Fruit fly (Drosophila melanogaster): ENCODE data around the gene GATAe.
A peak's percentile ranks its signal among the peaks of the same experiment; 100 is the strongest.

GATAe gene

DNA sequence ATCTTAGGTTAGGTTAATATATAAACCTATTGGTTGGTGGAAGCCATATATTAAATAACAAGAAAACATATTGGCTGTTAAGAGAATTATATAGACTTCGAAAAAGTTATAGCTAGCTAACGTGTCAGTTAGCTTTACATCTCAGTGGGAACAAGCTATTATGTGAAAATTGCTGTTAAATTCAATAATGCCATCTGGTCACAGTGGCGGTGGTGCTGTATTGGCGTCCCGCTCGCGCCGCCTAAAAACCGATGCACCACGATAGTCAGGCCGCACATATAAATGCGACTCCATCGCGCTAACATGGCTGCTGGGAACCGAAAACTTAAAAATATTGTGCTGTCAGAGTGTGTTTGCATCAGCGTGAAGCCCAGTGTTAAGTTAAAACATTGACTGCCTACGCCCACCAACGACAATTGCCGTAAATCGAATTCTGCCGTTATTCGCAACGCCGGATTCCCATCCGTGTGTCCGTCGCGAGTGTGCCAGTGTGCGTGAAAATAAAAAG lies 35.9 kb upstream of the GATAe start, which contains the start of gene Hel89B (continued):
- TF ChIP-seq HHEX (GFP tag; optimal IDR thresholded peaks at IDR 0.05) (peak; percentile 9), slou (GFP tag; optimal IDR thresholded peaks at IDR 0.05) (peak; percentile 42), otp (GFP tag; IDR thresholded peaks at IDR 0.05) (no peak), Mes4 (GFP tag; optimal IDR thresholded peaks at IDR 0.05) (peak; percentile 46), Fer1 (GFP tag; optimal IDR thresholded peaks at IDR 0.05) (peak; percentile 26), CG17912 (GFP tag; optimal IDR thresholded peaks at IDR 0.05) (no peak), croc (GFP tag; conservative IDR thresholded peaks at IDR 0.05) (peak; percentile 33; the same call in 2 of the 3 replicates), CG3726 (GFP tag; IDR thresholded peaks at IDR 0.05) (no peak), CG11695 (GFP tag; IDR thresholded peaks at IDR 0.05) (no peak), PHDP (tag; optimal IDR thresholded peaks at IDR 0.05) (peak; percentile 35), bab2 (GFP tag; optimal IDR thresholded peaks at IDR 0.05) (peak; percentile 73), Lhr (GFP tag; optimal IDR thresholded peaks at IDR 0.05) (peak; percentile 84), Asciz (GFP tag; optimal IDR thresholded peaks at IDR 0.05) (no peak), CG8388 (GFP tag; optimal IDR thresholded peaks at IDR 0.05) (peak; percentile 23), Ets65A (GFP tag) (peak; percentile 94), CG11560 (tag; IDR thresholded peaks at IDR 0.05) (no peak), CG2199 (GFP tag; IDR thresholded peaks at IDR 0.05) (no peak), gro (GFP tag; optimal IDR thresholded peaks at IDR 0.05) (peak; percentile 51), Gug (GFP tag; IDR thresholded peaks at IDR 0.05) (0 out of 4 replicates have a peak, but pooled peaks have one; percentile 13), Neu2 (GFP tag; optimal IDR thresholded peaks at IDR 0.05; ENCODE audit: borderline replicate concordance) (no peak)

DNA sequence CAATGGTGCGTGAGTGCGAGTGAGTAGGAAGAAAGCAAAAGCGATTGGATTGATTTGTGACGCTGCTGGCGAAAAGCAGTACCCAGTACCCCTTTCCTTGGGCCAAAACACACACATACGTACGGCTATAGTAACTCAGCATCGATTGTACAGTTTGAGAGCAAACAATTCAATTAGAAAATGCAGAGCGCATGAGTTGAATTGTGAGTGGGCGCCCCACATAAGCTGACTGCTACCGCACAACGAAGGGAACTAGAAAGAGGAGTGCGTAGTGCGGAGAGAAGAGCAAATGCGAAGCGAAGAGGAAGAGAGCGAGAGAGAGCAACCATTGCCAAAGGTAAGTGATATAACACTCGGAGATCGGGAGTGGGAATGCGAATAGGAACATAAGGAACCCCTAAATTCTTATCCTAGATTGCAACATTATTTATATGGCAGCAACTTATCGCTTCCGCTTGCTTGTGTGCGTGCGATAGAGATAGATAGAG lies 35.4 kb upstream of the GATAe start:
- no peak for TF ChIP-seq salm (tag; optimal IDR thresholded peaks at IDR 0.05)
- TF ChIP-seq CG4328 (GFP tag; optimal IDR thresholded peaks at IDR 0.05): peak; percentile 13
- peak; percentile 21 for TF ChIP-seq pzg (GFP tag; optimal IDR thresholded peaks at IDR 0.05)
- peak; percentile 0 for TF ChIP-seq CG1603 (tag; optimal IDR thresholded peaks at IDR 0.05)
- TF ChIP-seq psq (GFP tag; optimal IDR thresholded peaks at IDR 0.05): peak; percentile 100
- TF ChIP-seq CG8924 (tag; optimal IDR thresholded peaks at IDR 0.05): peak; percentile 35
- peak; percentile 96 for TF ChIP-seq CG6654 (GFP tag; optimal IDR thresholded peaks at IDR 0.05)
- peak; percentile 84 for TF ChIP-seq onecut (GFP tag; IDR thresholded peaks at IDR 0.05)
- no peak for TF ChIP-seq ap (GFP tag; IDR thresholded peaks at IDR 0.05)
- peak; percentile 68 for TF ChIP-seq CG8478 (optimal IDR thresholded peaks at IDR 0.05)
- no peak for TF ChIP-seq bigmax (GFP tag; optimal IDR thresholded peaks at IDR 0.05)
- TF ChIP-seq cwo (GFP tag; optimal IDR thresholded peaks at IDR 0.05): peak; percentile 20
- peak; percentile 30 for TF ChIP-seq CG12071 (GFP tag; optimal IDR thresholded peaks at IDR 0.05)
- peak; percentile 19 for TF ChIP-seq Mad (GFP tag; optimal IDR thresholded peaks at IDR 0.05)
- TF ChIP-seq CG13624 (GFP tag; optimal IDR thresholded peaks at IDR 0.05): peak; percentile 51
- no peak for TF ChIP-seq CG7786 (GFP tag; optimal IDR thresholded peaks at IDR 0.05)
- no peak for TF ChIP-seq ac (GFP tag; optimal IDR thresholded peaks at IDR 0.05)
- TF ChIP-seq Max (GFP tag; optimal IDR thresholded peaks at IDR 0.05): peak; percentile 43
- peak; percentile 19 for TF ChIP-seq Kr (GFP tag; optimal IDR thresholded peaks at IDR 0.05)
- TF ChIP-seq sim (GFP tag; IDR thresholded peaks at IDR 0.05): no peak
- no peak for TF ChIP-seq CG32767 (GFP tag; IDR thresholded peaks at IDR 0.05)
- no peak for TF ChIP-seq HLH4C (GFP tag; IDR thresholded peaks at IDR 0.05; ENCODE audit: partially characterized antibody)
- TF ChIP-seq Ets97D (GFP tag; optimal IDR thresholded peaks at IDR 0.05): no peak
- peak; percentile 59 for TF ChIP-seq dm (GFP tag; optimal IDR thresholded peaks at IDR 0.05)
- TF ChIP-seq CG6791 (GFP tag; IDR thresholded peaks at IDR 0.05; ENCODE audit: partially characterized antibody): no peak
- peak; percentile 69 for TF ChIP-seq CG10543 (GFP tag; optimal IDR thresholded peaks at IDR 0.05)
- peak; percentile 28 for TF ChIP-seq Deaf1 (tag; optimal IDR thresholded peaks at IDR 0.05)
- TF ChIP-seq MTF-1 (GFP tag; optimal IDR thresholded peaks at IDR 0.05; ENCODE audit: borderline replicate concordance): no peak
- TF ChIP-seq CG12769 (tag; optimal IDR thresholded peaks at IDR 0.05): peak; percentile 93
- no peak for TF ChIP-seq ato (GFP tag; IDR thresholded peaks at IDR 0.05; ENCODE audit: partially characterized antibody)
- TF ChIP-seq kni (GFP tag; optimal IDR thresholded peaks at IDR 0.05): peak; percentile 82

All from whole organism, embryonic.